Fruit fly (Drosophila melanogaster): Measurements from ENCODE around the gene CG33285.

- TF ChIP-seq cad (GFP tag; optimal IDR thresholded peaks at IDR 0.05): no peak
- no peak for TF ChIP-seq nerfin-1 (tag; optimal IDR thresholded peaks at IDR 0.05)
- TF ChIP-seq CG10654 (GFP tag; optimal IDR thresholded peaks at IDR 0.05): no peak
- no peak for TF ChIP-seq run (tag; optimal IDR thresholded peaks at IDR 0.05)
- no peak for TF ChIP-seq ERR (GFP tag; optimal IDR thresholded peaks at IDR 0.05)
- TF ChIP-seq CrebB (tag; optimal IDR thresholded peaks at IDR 0.05): no peak
- no peak for TF ChIP-seq bigmax (GFP tag; optimal IDR thresholded peaks at IDR 0.05)
- TF ChIP-seq klu (GFP tag; IDR thresholded peaks at IDR 0.05): no peak
- no peak for TF ChIP-seq eve (GFP tag; optimal IDR thresholded peaks at IDR 0.05)
- no peak for TF ChIP-seq Dref (GFP tag; IDR thresholded peaks at IDR 0.05)
- no peak for TF ChIP-seq usp (GFP tag; optimal IDR thresholded peaks at IDR 0.05)
- TF ChIP-seq h (optimal IDR thresholded peaks at IDR 0.05): no peak
These were observed 8.6 kb upstream of the CG33285 start for dm6 chr3L:21097386-21097785.

Measured in whole organism, embryonic.